Worm (Caenorhabditis elegans) whole organism, L4 larva: Measurements from ENCODE around the gene ubc-8.

Source experiments
- ama-1 ChIP-seq: fragments of 150-350 bp; optimal IDR thresholded peaks from 2 replicates; lab custom pipeline; 2014; ENCODE audit warnings: inconsistent platforms, mixed read lengths
- daf-8 ChIP-seq: fragments of 200-800 bp; sonication (Bioruptor generic); IDR thresholded peaks from 2 replicates; pipeline ENCODE4 v1.3.6; 2022; ENCODE audit warnings: missing genetic modification characterization, missing compliant biosample characterization
- lsy-2 ChIP-seq, 2 experiments: fragments of 150-350 bp in 1 of 2; sonication (generic microtip) in 1 of 2; optimal IDR thresholded peaks; 2 replicates each; lab custom pipeline; 2014 to 2017; ENCODE audit warnings: missing biosample characterization in 2 of 2, missing genetic modification characterization in 2 of 2
- nhr-76 ChIP-seq: fragments of 150-350 bp; optimal IDR thresholded peaks from 2 replicates; lab custom pipeline; 2014; ENCODE audit warnings: missing biosample characterization, missing genetic modification characterization
- snpc-4 ChIP-seq: fragments of 150-350 bp; optimal IDR thresholded peaks from 2 replicates; lab custom pipeline; 2014; ENCODE audit warnings: missing biosample characterization, missing genetic modification characterization
- zip-2 ChIP-seq: fragments of 150-350 bp; optimal IDR thresholded peaks from 2 replicates; lab custom pipeline; 2014; ENCODE audit warnings: missing biosample characterization, missing genetic modification characterization

- no peak for TF ChIP-seq ama-1
- no peak for TF ChIP-seq zip-2 (tag; lab: Kevin White, UChicago)
- TF ChIP-seq nhr-76: no peak
- TF ChIP-seq snpc-4 (tag; lab: Kevin White, UChicago): no peak
- TF ChIP-seq lsy-2 (tag; optimal IDR thresholded peaks at IDR 0.05; lab: Kevin White, UChicago): no peak
- no peak for TF ChIP-seq daf-8 (GFP tag; lab: Robert Waterston, UW)
Observed at ce11 chrIV:2707012-2707411, at the start of gene ubc-8.
